Worm (Caenorhabditis elegans) whole organism, late embryonic: ENCODE data around the gene nspc-16.

ENCODE experiments used
- T23F11.4 ChIP-seq: fragments of 200-800 bp; sonication (Bioruptor generic); optimal IDR thresholded peaks from 2 replicates; lab custom pipeline; 2018; ENCODE audit warnings: mild to moderate bottlenecking, missing genetic modification characterization, missing compliant biosample characterization
- Y22D7AL.16 ChIP-seq: sonication (generic microtip); optimal IDR thresholded peaks from 2 replicates; lab custom pipeline; 2016; ENCODE audit warnings: missing genetic modification characterization, missing compliant biosample characterization
- elt-2 ChIP-seq: sonication (generic microtip); optimal IDR thresholded peaks from 2 replicates; lab custom pipeline; 2016; ENCODE audit warnings: missing genetic modification reagents, missing genetic modification characterization, missing compliant biosample characterization
- fkh-10 ChIP-seq: fragments of 150-350 bp; optimal IDR thresholded peaks from 2 replicates; lab custom pipeline; 2014; ENCODE audit warnings: missing biosample characterization, missing genetic modification reagents, missing genetic modification characterization
- hlh-6 ChIP-seq: sonication (generic microtip); optimal IDR thresholded peaks from 2 replicates; lab custom pipeline; 2016; ENCODE audit warnings: missing genotype, missing genetic modification characterization, missing compliant biosample characterization
- lim-6 ChIP-seq: sonication (generic microtip); optimal IDR thresholded peaks from 2 replicates; lab custom pipeline; 2016; ENCODE audit warnings: missing genetic modification characterization, missing compliant biosample characterization
- nhr-11 ChIP-seq: fragments of 150-350 bp; optimal IDR thresholded peaks from 2 replicates; lab custom pipeline; 2014; ENCODE audit warnings: missing biosample characterization, missing genetic modification characterization
- pha-2 ChIP-seq: sonication (generic microtip); optimal IDR thresholded peaks from 2 replicates; lab custom pipeline; 2017; ENCODE audit warnings: mild to moderate bottlenecking, missing genetic modification characterization, missing compliant biosample characterization
- pha-4 ChIP-seq: fragments of 150-350 bp; optimal IDR thresholded peaks from 2 replicates; lab custom pipeline; 2018; ENCODE audit warnings: missing biosample characterization, missing genetic modification reagents, missing genetic modification characterization
- tbx-2 ChIP-seq: sonication (generic microtip); optimal IDR thresholded peaks from 2 replicates; lab custom pipeline; 2016; ENCODE audit warnings: missing genetic modification characterization, missing compliant biosample characterization

- TF ChIP-seq T23F11.4 (GFP tag; lab: Kevin White, UChicago) (no peak), pha-4 (tag; lab: Kevin White, UChicago) (no peak), nhr-11 (tag; lab: Kevin White, UChicago) (no peak), hlh-6 (no peak), tbx-2 (tag; lab: Kevin White, UChicago) (no peak), pha-2 (no peak), fkh-10 (GFP tag; lab: Kevin White, UChicago) (no peak), elt-2 (no peak), Y22D7AL.16 (no peak), lim-6 (no peak)
Measured at ce11 chrX:14487333-14487732, 36.0 kb upstream of the nspc-16 start.
